Worm (Caenorhabditis elegans) whole organism, L3 larva: ENCODE measurements around the gene srh-16.

Experiments used
- aly-2 ChIP-seq: fragments of 150-350 bp; optimal IDR thresholded peaks from 2 replicates; lab custom pipeline; 2014; ENCODE audit warnings: missing biosample characterization, missing genetic modification characterization
- ceh-82 ChIP-seq: fragments of 150-350 bp; optimal IDR thresholded peaks from 2 replicates; lab custom pipeline; 2014; ENCODE audit warnings: missing biosample characterization, missing genetic modification characterization
- elt-2 ChIP-seq: sonication (generic microtip); optimal IDR thresholded peaks from 2 replicates; lab custom pipeline; 2016; ENCODE audit warnings: missing genetic modification reagents, mild to moderate bottlenecking, missing genetic modification characterization, missing compliant biosample characterization
- lin-39 ChIP-seq: fragments of 150-350 bp; optimal IDR thresholded peaks from 2 replicates; lab custom pipeline; 2018; ENCODE audit warnings: missing biosample characterization, missing genetic modification reagents, missing genetic modification characterization
- nhr-237 ChIP-seq: fragments of 150-350 bp; optimal IDR thresholded peaks from 2 replicates; lab custom pipeline; 2014; ENCODE audit warnings: missing biosample characterization, missing genetic modification characterization
- nhr-76 ChIP-seq: fragments of 150-350 bp; sonication (generic microtip); optimal IDR thresholded peaks from 5 replicates; lab custom pipeline; 2014; ENCODE audit warnings: missing biosample characterization, missing genetic modification characterization
- pqm-1 ChIP-seq: fragments of 150-350 bp; optimal IDR thresholded peaks from 2 replicates; lab custom pipeline; 2017; ENCODE audit warnings: missing biosample characterization, missing genetic modification characterization, inconsistent platforms
- sea-2 ChIP-seq: fragments of 150-350 bp; sonication (generic microtip); optimal IDR thresholded peaks from 4 replicates; lab custom pipeline; 2014; ENCODE audit warnings: missing biosample characterization, missing genetic modification reagents, missing genetic modification characterization
- skn-1 ChIP-seq: fragments of 150-350 bp; optimal IDR thresholded peaks from 2 replicates; lab custom pipeline; 2014; ENCODE audit warnings: missing biosample characterization, missing genetic modification characterization
- tbx-2 ChIP-seq: sonication (generic microtip); optimal IDR thresholded peaks from 2 replicates; lab custom pipeline; 2016; ENCODE audit warnings: mild to moderate bottlenecking, missing genetic modification characterization, missing compliant biosample characterization

DNA sequence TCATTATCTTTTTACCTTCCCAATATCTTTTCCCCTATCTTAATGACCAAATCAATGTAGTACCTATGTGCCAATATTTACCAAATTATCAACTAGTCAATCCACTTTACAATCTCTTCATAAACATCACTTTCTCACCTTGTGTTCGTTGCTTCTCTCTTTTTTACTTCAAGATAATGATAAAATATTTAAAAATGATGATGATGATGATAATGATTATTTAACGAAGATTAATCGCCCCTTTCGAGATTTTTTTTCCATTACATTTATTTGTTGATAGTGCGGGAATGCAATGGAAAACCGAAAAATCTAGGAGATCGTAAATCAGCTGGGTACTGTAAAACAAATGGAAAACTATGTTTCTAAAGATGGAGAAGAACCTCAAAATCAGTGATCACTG is 2.4 kb downstream of the srh-16 start:
- no peak for TF ChIP-seq lin-39
- no peak for TF ChIP-seq nhr-76 (tag; lab: Kevin White, UChicago)
- no peak for TF ChIP-seq aly-2 (tag; lab: Kevin White, UChicago)
- no peak for TF ChIP-seq nhr-237 (tag; lab: Kevin White, UChicago)
- no peak for TF ChIP-seq tbx-2 (tag; lab: Kevin White, UChicago)
- TF ChIP-seq sea-2 (GFP tag; lab: Kevin White, UChicago): no peak
- no peak for TF ChIP-seq pqm-1 (tag; lab: Kevin White, UChicago)
- no peak for TF ChIP-seq skn-1
- TF ChIP-seq elt-2 (tag; lab: Kevin White, UChicago): no peak
- no peak for TF ChIP-seq ceh-82 (tag; lab: Kevin White, UChicago)
